Fruit fly (Drosophila melanogaster) S2 (cell line): ENCODE data around the gene ova.

ENCODE experiments used
- CG8478 ChIP-seq: fragments of >200 bp; optimal IDR thresholded peaks from 2 replicates; lab custom pipeline; 2018
- CTCF ChIP-seq, 2 experiments: fragments of >200 bp; optimal IDR thresholded peaks; 2 replicates each; lab custom pipeline; 2018

DNA sequence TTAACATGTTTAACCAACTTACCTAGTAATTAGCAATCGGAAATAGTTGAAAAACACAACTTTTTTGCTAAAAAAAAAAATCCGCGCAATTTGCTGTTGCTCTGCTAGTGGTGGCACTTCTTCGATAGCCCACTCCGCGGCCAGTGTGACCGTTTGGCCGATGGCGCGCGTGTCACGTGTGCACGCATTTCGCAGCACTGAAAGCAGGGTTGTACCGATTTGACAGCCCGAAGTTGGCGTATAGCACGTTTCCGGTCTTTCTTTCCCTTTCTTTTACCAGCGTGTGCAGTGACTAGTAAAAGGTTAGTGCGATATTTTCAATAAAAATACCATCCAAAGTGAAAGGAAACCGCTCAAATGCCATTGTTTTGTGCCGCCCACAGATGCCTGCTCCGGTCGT lies 30.6 kb downstream of the ova start, which contains the start of the genes Ripalpha and RpL7:
- TF ChIP-seq CTCF (optimal IDR thresholded peaks at IDR 0.05; lab: Kevin White, UChicago) (peak; percentile 34 to 52), CG8478 (lab: Kevin White, UChicago) (no peak)
